Worm (Caenorhabditis elegans) whole organism, L3 larva: Measurements from ENCODE around the gene clc-7.

ENCODE experiments used
- R02D3.7 ChIP-seq: fragments of 150-350 bp; optimal IDR thresholded peaks from 2 replicates; lab custom pipeline; 2014; ENCODE audit warnings: missing biosample characterization, missing genetic modification characterization
- ZK546.5 ChIP-seq: sonication (generic microtip); optimal IDR thresholded peaks from 2 replicates; lab custom pipeline; 2017; ENCODE audit warnings: missing biosample characterization, missing genetic modification characterization
- aly-2 ChIP-seq: fragments of 150-350 bp; optimal IDR thresholded peaks from 2 replicates; lab custom pipeline; 2014; ENCODE audit warnings: missing biosample characterization, missing genetic modification characterization
- ama-1 ChIP-seq: fragments of 150-350 bp; optimal IDR thresholded peaks from 2 replicates; lab custom pipeline; 2018
- ceh-16 ChIP-seq: sonication (generic microtip); optimal IDR thresholded peaks from 2 replicates; lab custom pipeline; 2017; ENCODE audit warnings: missing biosample characterization, missing genetic modification characterization
- ceh-28 ChIP-seq: fragments of 150-350 bp; optimal IDR thresholded peaks from 2 replicates; lab custom pipeline; 2014; ENCODE audit warnings: missing biosample characterization, missing genetic modification reagents, missing genetic modification characterization
- ceh-82 ChIP-seq: fragments of 150-350 bp; optimal IDR thresholded peaks from 2 replicates; lab custom pipeline; 2014; ENCODE audit warnings: missing biosample characterization, missing genetic modification characterization
- ceh-9 ChIP-seq: sonication (generic microtip); optimal IDR thresholded peaks from 2 replicates; lab custom pipeline; 2018; ENCODE audit warnings: missing biosample characterization, missing genetic modification characterization
- egl-27 ChIP-seq: sonication (generic microtip); optimal IDR thresholded peaks from 4 replicates; lab custom pipeline; 2017; ENCODE audit warnings: missing biosample characterization, missing genetic modification reagents, missing genetic modification characterization
- elt-1 ChIP-seq: fragments of 150-350 bp; optimal IDR thresholded peaks from 2 replicates; lab custom pipeline; 2014; ENCODE audit warnings: missing biosample characterization, missing genetic modification characterization
- elt-2 ChIP-seq: sonication (generic microtip); optimal IDR thresholded peaks from 2 replicates; lab custom pipeline; 2016; ENCODE audit warnings: missing genetic modification reagents, mild to moderate bottlenecking, missing genetic modification characterization, missing compliant biosample characterization
- elt-3 ChIP-seq, 3 experiments: fragments of 150-350 bp in 1 of 3; sonication (generic microtip) in 2 of 3; optimal IDR thresholded peaks; 2 replicates in 2 of 3; 4 replicates in 1 of 3; lab custom pipeline; 2014 to 2017; ENCODE audit warnings: missing biosample characterization in 3 of 3, missing genetic modification characterization in 3 of 3
- eor-1 ChIP-seq, 2 experiments: fragments of 150-350 bp; optimal IDR thresholded peaks; 2 replicates each; lab custom pipeline; 2014 to 2018; ENCODE audit warnings: missing biosample characterization in 2 of 2, missing genetic modification characterization in 2 of 2
- fkh-10 ChIP-seq: sonication (generic microtip); optimal IDR thresholded peaks from 2 replicates; lab custom pipeline; 2017; ENCODE audit warnings: missing biosample characterization, missing genetic modification reagents, missing genetic modification characterization
- fos-1 ChIP-seq: fragments of 150-350 bp; optimal IDR thresholded peaks from 2 replicates; lab custom pipeline; 2014; ENCODE audit warnings: missing biosample characterization, missing genetic modification characterization
- hmg-11 ChIP-seq: sonication (generic microtip); optimal IDR thresholded peaks from 2 replicates; lab custom pipeline; 2016; ENCODE audit warnings: missing genetic modification characterization, missing compliant biosample characterization
- lin-39 ChIP-seq: fragments of 150-350 bp; optimal IDR thresholded peaks from 2 replicates; lab custom pipeline; 2018; ENCODE audit warnings: missing biosample characterization, missing genetic modification reagents, missing genetic modification characterization
- lsy-12 ChIP-seq: sonication (generic microtip); optimal IDR thresholded peaks from 2 replicates; lab custom pipeline; 2016; ENCODE audit warnings: mild to moderate bottlenecking, missing genetic modification characterization, missing compliant biosample characterization
- mdl-1 ChIP-seq: fragments of 150-350 bp; optimal IDR thresholded peaks from 2 replicates; lab custom pipeline; 2014; ENCODE audit warnings: missing biosample characterization, missing genetic modification characterization
- mml-1 ChIP-seq: fragments of 150-350 bp; sonication (generic microtip); optimal IDR thresholded peaks from 3 replicates; lab custom pipeline; 2014; ENCODE audit warnings: missing biosample characterization, missing genetic modification characterization
- nfya-1 ChIP-seq: sonication (generic microtip); optimal IDR thresholded peaks from 2 replicates; lab custom pipeline; 2017; ENCODE audit warnings: missing genetic modification characterization, mild to moderate bottlenecking, missing compliant biosample characterization, antibody characterized with exemption, moderate library complexity; ENCODE audit not compliant: insufficient read depth
- nhr-11 ChIP-seq: fragments of 150-350 bp; optimal IDR thresholded peaks from 2 replicates; lab custom pipeline; 2014; ENCODE audit warnings: missing biosample characterization, missing genetic modification characterization
- nhr-23 ChIP-seq: fragments of 150-350 bp; optimal IDR thresholded peaks from 2 replicates; lab custom pipeline; 2014; ENCODE audit warnings: missing biosample characterization, missing genetic modification reagents, missing genetic modification characterization
- nhr-237 ChIP-seq: fragments of 150-350 bp; optimal IDR thresholded peaks from 2 replicates; lab custom pipeline; 2014; ENCODE audit warnings: missing biosample characterization, missing genetic modification characterization
- nhr-67 ChIP-seq: fragments of 150-350 bp; optimal IDR thresholded peaks from 2 replicates; lab custom pipeline; 2014; ENCODE audit warnings: missing biosample characterization, missing genetic modification characterization
- nhr-76 ChIP-seq: fragments of 150-350 bp; sonication (generic microtip); optimal IDR thresholded peaks from 5 replicates; lab custom pipeline; 2014; ENCODE audit warnings: missing biosample characterization, missing genetic modification characterization
- nhr-77 ChIP-seq: fragments of 150-350 bp; optimal IDR thresholded peaks from 2 replicates; lab custom pipeline; 2014; ENCODE audit warnings: missing biosample characterization, missing genetic modification characterization
- pha-4 ChIP-seq: fragments of 150-350 bp; optimal IDR thresholded peaks from 2 replicates; lab custom pipeline; 2014; ENCODE audit warnings: missing biosample characterization, missing genetic modification reagents, missing genetic modification characterization
- pqm-1 ChIP-seq: fragments of 150-350 bp; optimal IDR thresholded peaks from 2 replicates; lab custom pipeline; 2017; ENCODE audit warnings: missing biosample characterization, missing genetic modification characterization, inconsistent platforms
- sea-2 ChIP-seq: fragments of 150-350 bp; sonication (generic microtip); optimal IDR thresholded peaks from 4 replicates; lab custom pipeline; 2014; ENCODE audit warnings: missing biosample characterization, missing genetic modification reagents, missing genetic modification characterization
- unc-39 ChIP-seq: sonication (generic microtip); optimal IDR thresholded peaks from 4 replicates; lab custom pipeline; 2017; ENCODE audit warnings: missing biosample characterization, missing genetic modification characterization
- zag-1 ChIP-seq: fragments of 150-350 bp; optimal IDR thresholded peaks from 2 replicates; lab custom pipeline; 2014; ENCODE audit warnings: missing biosample characterization, missing genetic modification characterization
- ztf-11 ChIP-seq: fragments of 150-350 bp; optimal IDR thresholded peaks from 2 replicates; lab custom pipeline; 2014; ENCODE audit warnings: missing biosample characterization, missing genetic modification characterization
- ztf-4 ChIP-seq: fragments of 150-350 bp; optimal IDR thresholded peaks from 2 replicates; lab custom pipeline; 2014; ENCODE audit warnings: missing biosample characterization, missing genetic modification characterization

The clc-7 gene

ce11 chrX:5119686-5120085 is 51.8 kb downstream of the clc-7 start:
- TF ChIP-seq ZK546.5 (tag; lab: Kevin White, UChicago): no peak
- TF ChIP-seq nhr-77 (tag; lab: Kevin White, UChicago): no peak
- TF ChIP-seq eor-1 (tag; optimal IDR thresholded peaks at IDR 0.05; lab: Kevin White, UChicago): no peak
- TF ChIP-seq mdl-1 (tag; lab: Kevin White, UChicago): no peak
- TF ChIP-seq elt-3 (tag; optimal IDR thresholded peaks at IDR 0.05; lab: Kevin White, UChicago): no peak
- TF ChIP-seq nfya-1 (tag; lab: Kevin White, UChicago): no peak
- no peak for TF ChIP-seq lsy-12
- TF ChIP-seq fos-1 (tag; lab: Kevin White, UChicago): no peak
- no peak for TF ChIP-seq ceh-16
- TF ChIP-seq nhr-67 (tag; lab: Kevin White, UChicago): no peak
- TF ChIP-seq nhr-237: no peak
- no peak for TF ChIP-seq fkh-10 (GFP tag; lab: Kevin White, UChicago)
- TF ChIP-seq ztf-4 (tag; lab: Kevin White, UChicago): no peak

DNA sequence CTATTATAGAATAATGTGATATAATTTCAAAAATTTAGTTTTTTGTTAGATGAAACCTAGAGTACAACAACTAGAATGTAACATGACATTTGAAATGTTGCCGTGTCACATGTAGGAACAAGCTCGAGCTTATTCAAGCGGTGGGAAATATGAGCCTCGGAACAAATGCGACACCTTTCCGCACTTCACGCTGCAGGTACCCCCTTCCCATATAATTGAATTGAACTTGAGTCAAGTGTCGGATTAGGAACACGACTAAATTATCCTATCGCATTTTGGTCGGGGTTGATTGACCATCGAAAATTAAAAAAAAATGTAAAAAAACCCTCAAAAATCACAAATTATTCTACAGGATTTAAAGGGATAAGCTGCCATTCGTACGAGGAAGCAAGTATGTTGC is 52.3 kb downstream of the clc-7 start:
- TF ChIP-seq elt-1 (tag; lab: Kevin White, UChicago): no peak
- no peak for TF ChIP-seq ceh-9
- TF ChIP-seq ztf-11 (tag; lab: Kevin White, UChicago): no peak
- no peak for TF ChIP-seq lsy-12
- TF ChIP-seq elt-2 (tag; lab: Kevin White, UChicago): no peak
- TF ChIP-seq zag-1 (tag; lab: Kevin White, UChicago): no peak
- TF ChIP-seq unc-39: no peak
- TF ChIP-seq sea-2: no peak
- TF ChIP-seq ceh-82 (tag; lab: Kevin White, UChicago): no peak
- no peak for TF ChIP-seq lin-39 (tag; lab: Kevin White, UChicago)
- TF ChIP-seq nhr-237: no peak
- TF ChIP-seq nhr-11 (tag; lab: Kevin White, UChicago): no peak
- no peak for TF ChIP-seq pqm-1
- no peak for TF ChIP-seq ztf-4 (tag; lab: Kevin White, UChicago)

DNA sequence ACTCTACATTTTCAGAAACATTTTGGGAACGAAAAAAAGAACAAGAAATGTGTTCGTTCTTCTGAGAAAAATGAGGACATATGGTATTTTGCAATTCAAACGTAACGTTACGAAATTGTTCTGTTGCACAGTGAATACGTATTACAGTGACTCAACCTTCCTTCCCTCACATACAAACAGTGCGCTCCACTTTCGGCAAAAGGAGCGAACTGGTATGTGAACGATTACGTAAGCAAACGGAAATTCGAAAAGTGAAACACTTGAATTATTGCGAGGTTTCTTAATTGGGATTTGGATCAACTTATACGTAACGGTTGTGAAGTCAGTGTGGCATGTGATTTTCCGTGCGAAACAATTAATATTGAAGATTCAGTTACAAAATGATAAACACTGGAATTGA is 52.9 kb downstream of the clc-7 start:
- TF ChIP-seq ztf-11 (tag; lab: Kevin White, UChicago) (no peak), ama-1 (peak; percentile 38)

- peak; percentile 67 for TF ChIP-seq sea-2
- peak; percentile 52 for TF ChIP-seq nfya-1 (tag; lab: Kevin White, UChicago)
- TF ChIP-seq hmg-11 (tag; lab: Kevin White, UChicago): peak; percentile 61
- peak; percentile 20 for TF ChIP-seq ama-1
- peak; percentile 66 for TF ChIP-seq lin-39 (tag; lab: Kevin White, UChicago)
- TF ChIP-seq pha-4 (tag; lab: Kevin White, UChicago): peak; percentile 5
- TF ChIP-seq ceh-28 (tag; lab: Kevin White, UChicago): no peak
- TF ChIP-seq aly-2: no peak
- no peak for TF ChIP-seq zag-1 (tag; lab: Kevin White, UChicago)
- TF ChIP-seq, all 47 proteins: peak for 6
These were observed 53.9 kb downstream of the clc-7 start for ce11 chrX:5121789-5122188.

- TF ChIP-seq nhr-76 (tag; lab: Kevin White, UChicago) (no peak), elt-2 (tag; lab: Kevin White, UChicago) (peak; percentile 36), elt-1 (tag; lab: Kevin White, UChicago) (no peak), mml-1 (tag; lab: Kevin White, UChicago) (no peak), nfya-1 (tag; lab: Kevin White, UChicago) (no peak), R02D3.7 (tag; lab: Kevin White, UChicago) (no peak), egl-27 (tag; lab: Kevin White, UChicago) (no peak), ceh-9 (no peak), ceh-16 (no peak), nhr-23 (tag; lab: Kevin White, UChicago) (peak; percentile 9), zag-1 (tag; lab: Kevin White, UChicago) (no peak)
These were observed 54.5 kb downstream of the clc-7 start for ce11 chrX:5122369-5122768.
